Fruit fly (Drosophila melanogaster) whole organism, wandering third instar larva: ENCODE measurements around the gene Klp67A.

ENCODE experiments used
- GATAd ChIP-seq: sonication (Bioruptor generic); optimal IDR thresholded peaks from 2 replicates; lab custom pipeline; 2016; ENCODE audit warnings: missing biosample characterization, missing genetic modification characterization
- HLH106 ChIP-seq: fragments of 200-800 bp; optimal IDR thresholded peaks from 3 replicates; lab custom pipeline; 2019; ENCODE audit warnings: missing biosample characterization, mild to moderate bottlenecking, missing genetic modification characterization, moderate library complexity
- Jra ChIP-seq: sonication (Bioruptor generic); optimal IDR thresholded peaks from 2 replicates; lab custom pipeline; 2016; ENCODE audit warnings: missing biosample characterization, missing genetic modification characterization
- Myc ChIP-seq: fragments of >200 bp; optimal IDR thresholded peaks from 2 replicates; lab custom pipeline; 2017
- dl ChIP-seq, 2 experiments: fragments of 175-275, 200-275 bp in 1 of 2; fragments of 200-275 bp in 1 of 2; sonication (Bioruptor generic); optimal IDR thresholded peaks; lab custom pipeline; 2018; ENCODE audit warnings: mild to moderate bottlenecking in 2 of 2, missing biosample characterization in 2 of 2, missing genetic modification characterization in 2 of 2, moderate library complexity in 2 of 2; ENCODE audit not compliant: partially characterized antibody in 2 of 2, insufficient read depth in 1 of 2
- dmrt93B ChIP-seq: fragments of 200-800 bp; sonication (Bioruptor generic); optimal IDR thresholded peaks from 2 replicates; lab custom pipeline; 2018; ENCODE audit warnings: missing biosample characterization, mild to moderate bottlenecking, missing genetic modification characterization
- foxo ChIP-seq, 2 experiments: fragments of 200-800 bp; sonication (Bioruptor generic); optimal IDR thresholded peaks; 2 replicates in 1 of 2; 3 replicates in 1 of 2; lab custom pipeline; 2016 to 2017; ENCODE audit warnings: missing biosample characterization in 2 of 2, missing genetic modification characterization in 2 of 2

Gene Klp67A

dm6 chr3L:9335711-9336110 lies 31.1 kb downstream of the Klp67A start (continued):
- TF ChIP-seq HLH106 (no peak), GATAd (GFP tag; lab: Kevin White, UChicago) (no peak), dl (GFP tag; optimal IDR thresholded peaks at IDR 0.05; lab: Kevin White, UChicago; ENCODE audit: insufficient read depth in 1 of 2, partially characterized antibody in 2 of 2) (peak in 1 of 2 experiments; percentile 0), dmrt93B (GFP tag; lab: Kevin White, UChicago) (peak; percentile 4)

DNA sequence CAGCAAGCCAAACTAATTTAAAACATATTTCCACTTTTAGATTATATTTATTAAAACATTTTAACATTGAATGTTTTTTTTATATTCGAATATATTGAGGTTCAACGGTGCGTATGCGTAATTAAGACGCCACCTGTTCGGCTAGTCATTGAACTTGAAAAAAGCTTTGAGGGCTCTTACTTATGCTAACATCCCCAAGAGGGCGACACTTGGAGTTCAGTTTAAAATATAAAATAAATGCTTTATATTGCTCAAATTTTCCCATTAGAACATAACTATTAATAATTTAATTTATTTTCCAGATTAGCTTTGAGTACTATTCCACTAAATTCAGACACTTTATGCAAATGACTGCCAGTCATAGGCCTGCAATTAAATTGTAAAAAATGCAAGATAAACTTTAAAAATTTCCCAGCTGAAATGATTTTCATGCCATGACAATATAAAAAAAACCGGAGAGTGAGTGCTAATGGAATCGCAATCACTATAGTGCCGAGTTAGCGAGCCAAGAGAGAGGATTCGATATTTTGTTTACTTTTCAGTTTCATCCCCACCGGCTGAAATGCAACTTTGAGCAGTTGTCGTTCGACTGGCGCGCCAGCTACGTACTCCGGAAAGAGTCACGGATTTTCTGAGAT lies 33.0 kb downstream of the Klp67A start, which contains the start of gene PGRP-LA:
TSS of gene PGRP-LA (plus strand) at position 588 of the 638 bp plus-strand sequence.
- TF ChIP-seq foxo (GFP tag; optimal IDR thresholded peaks at IDR 0.05; lab: Kevin White, UChicago): peak in 1 of 2 experiments; percentile 2
- peak; percentile 18 for TF ChIP-seq HLH106
- TF ChIP-seq Jra (GFP tag; lab: Kevin White, UChicago): no peak
- peak; percentile 32 for TF ChIP-seq Myc (lab: Kevin White, UChicago)
- TF ChIP-seq, all 38 proteins: peak for 3
